Fruit fly (Drosophila melanogaster) whole organism, embryonic: Measurements from ENCODE around the gene opa.

Experiments used
- Atf3 ChIP-seq: fragments of 200-800 bp; sonication (Bioruptor generic); optimal IDR thresholded peaks from 3 replicates; lab custom pipeline; 2016; ENCODE audit warnings: missing biosample characterization, missing genetic modification characterization
- CG10959 ChIP-seq: fragments of 200-800 bp; sonication (Bioruptor generic); IDR thresholded peaks from 2 replicates; pipeline ENCODE4 v1.3.6; 2022; ENCODE audit warnings: missing biosample characterization, missing genetic modification characterization
- CG10979 ChIP-seq: fragments of 200-800 bp; sonication (Bioruptor generic); optimal IDR thresholded peaks from 2 replicates; lab custom pipeline; 2018; ENCODE audit warnings: missing biosample characterization, mild to moderate bottlenecking, missing genetic modification characterization, moderate library complexity
- CG11247 ChIP-seq: fragments of 200-800 bp; sonication (Bioruptor generic); IDR thresholded peaks from 2 replicates; pipeline ENCODE4 v1.3.6; 2022; ENCODE audit warnings: missing biosample characterization, missing genetic modification characterization
- CG12942 ChIP-seq: fragments of 200-800 bp; sonication (Bioruptor generic); optimal IDR thresholded peaks from 3 replicates; lab custom pipeline; 2016; ENCODE audit warnings: missing biosample characterization, missing genetic modification characterization
- CG13123 ChIP-seq: fragments of 200-800 bp; sonication (Bioruptor generic); optimal IDR thresholded peaks from 2 replicates; lab custom pipeline; 2016; ENCODE audit warnings: missing biosample characterization, missing genetic modification characterization
- CG14441 ChIP-seq: fragments of 200-800 bp; sonication (Bioruptor generic); IDR thresholded peaks from 2 replicates; pipeline ENCODE4 v1.3.6; 2022; ENCODE audit warnings: missing biosample characterization, missing genetic modification characterization
- CG15011 ChIP-seq: fragments of 200-800 bp; sonication (Bioruptor generic); optimal IDR thresholded peaks from 3 replicates; lab custom pipeline; 2018; ENCODE audit warnings: missing biosample characterization, mild to moderate bottlenecking, missing genetic modification characterization
- CG15601 ChIP-seq: fragments of 200-800 bp; sonication (Bioruptor generic); optimal IDR thresholded peaks from 3 replicates; lab custom pipeline; 2019; ENCODE audit warnings: missing biosample characterization, mild to moderate bottlenecking, missing genetic modification characterization, moderate library complexity
- CG2129 ChIP-seq: fragments of 200-800 bp; sonication (Bioruptor generic); IDR thresholded peaks from 2 replicates; pipeline ENCODE4 v1.3.6; 2022; ENCODE audit warnings: missing biosample characterization, missing genetic modification characterization; ENCODE audit not compliant: partially characterized antibody
- CG2678 ChIP-seq: fragments of 200-800 bp; sonication (Bioruptor generic); optimal IDR thresholded peaks from 3 replicates; lab custom pipeline; 2019; ENCODE audit warnings: missing biosample characterization, mild to moderate bottlenecking, missing genetic modification characterization, moderate library complexity
- CG33557 ChIP-seq: fragments of 200-800 bp; sonication (Bioruptor generic); optimal IDR thresholded peaks from 2 replicates; lab custom pipeline; 2019; ENCODE audit warnings: missing biosample characterization, mild to moderate bottlenecking, missing genetic modification characterization, moderate library complexity
- CG4404 ChIP-seq: fragments of 200-800 bp; sonication (Bioruptor generic); IDR thresholded peaks from 2 replicates; pipeline ENCODE4 v1.3.6; 2022; ENCODE audit warnings: missing biosample characterization, missing genetic modification characterization
- CG4820 ChIP-seq: fragments of 200-800 bp; sonication (Bioruptor generic); optimal IDR thresholded peaks from 3 replicates; lab custom pipeline; 2016; ENCODE audit warnings: missing biosample characterization, missing genetic modification characterization
- CG6765 ChIP-seq: fragments of 200-800 bp; sonication (Bioruptor generic); optimal IDR thresholded peaks from 3 replicates; lab custom pipeline; 2017; ENCODE audit warnings: missing biosample characterization, mild to moderate bottlenecking, missing genetic modification characterization
- CG7556 ChIP-seq: fragments of 200-800 bp; sonication (Bioruptor generic); optimal IDR thresholded peaks from 2 replicates; lab custom pipeline; 2017; ENCODE audit warnings: missing biosample characterization, mild to moderate bottlenecking, missing genetic modification characterization
- CkIIα-i1 ChIP-seq: fragments of 200-800 bp; sonication (Bioruptor generic); IDR thresholded peaks from 2 replicates; pipeline ENCODE4 v1.3.6; 2022; ENCODE audit warnings: missing biosample characterization, missing genetic modification characterization
- D ChIP-seq, 2 experiments: fragments of 200-800 bp in 1 of 2; fragments of >200 bp in 1 of 2; sonication (Bioruptor generic) in 1 of 2; optimal IDR thresholded peaks; 2 replicates in 1 of 2; 3 replicates in 1 of 2; lab custom pipeline; 2017; ENCODE audit warnings: mild to moderate bottlenecking in 1 of 2, missing biosample characterization in 1 of 2, missing genetic modification characterization in 1 of 2, missing genetic modification reagents in 1 of 2
- Dad ChIP-seq: fragments of 200-800 bp; sonication (Bioruptor generic); optimal IDR thresholded peaks from 3 replicates; lab custom pipeline; 2016; ENCODE audit warnings: missing biosample characterization, missing genetic modification characterization
- Drgx ChIP-seq: fragments of 200-800 bp; sonication (Bioruptor generic); IDR thresholded peaks from 2 replicates; pipeline ENCODE4 v1.3.6; 2022; ENCODE audit warnings: missing biosample characterization, missing genetic modification characterization
- Hr39 ChIP-seq: fragments of >200 bp; optimal IDR thresholded peaks from 2 replicates; lab custom pipeline; 2017
- Jarid2 ChIP-seq: fragments of 200-800 bp; sonication (Bioruptor generic); optimal IDR thresholded peaks from 3 replicates; lab custom pipeline; 2017; ENCODE audit warnings: mild to moderate bottlenecking, missing biosample characterization, missing genetic modification reagents, missing genetic modification characterization
- Med ChIP-seq: fragments of 200-800 bp; sonication (Bioruptor generic); peaks from one replicate; lab custom pipeline; 2016; ENCODE audit warnings: missing biosample characterization, missing genetic modification characterization, mild to moderate bottlenecking, inconsistent platforms, moderate library complexity
- Sox102F ChIP-seq: fragments of 200-800 bp; sonication (Bioruptor generic); optimal IDR thresholded peaks from 2 replicates; lab custom pipeline; 2018; ENCODE audit warnings: missing biosample characterization, mild to moderate bottlenecking, missing genetic modification characterization, moderate library complexity
- Sry-δ ChIP-seq: fragments of 200-800 bp; sonication (Bioruptor generic); optimal IDR thresholded peaks from 2 replicates; lab custom pipeline; 2016; ENCODE audit warnings: missing biosample characterization, missing genetic modification characterization
- Stat92E ChIP-seq, 3 experiments: fragments of >200 bp in 2 of 3; fragments of 200-800 bp in 1 of 3; sonication (Bioruptor generic) in 1 of 3; optimal IDR thresholded peaks; 2 replicates each; lab custom pipeline; 2017 to 2019; ENCODE audit warnings: missing biosample characterization in 3 of 3, missing genetic modification characterization in 3 of 3, mild to moderate bottlenecking in 1 of 3, moderate library complexity in 1 of 3
- ab ChIP-seq: fragments of 200-800 bp; sonication (Bioruptor generic); optimal IDR thresholded peaks from 2 replicates; lab custom pipeline; 2016; ENCODE audit warnings: missing biosample characterization, missing genetic modification characterization
- ato ChIP-seq: fragments of 200-800 bp; sonication (Bioruptor generic); IDR thresholded peaks from 2 replicates; pipeline ENCODE4 v1.3.6; 2022; ENCODE audit warnings: missing biosample characterization, missing genetic modification characterization; ENCODE audit not compliant: partially characterized antibody
- bowl ChIP-seq: fragments of 200-800 bp; sonication (Bioruptor generic); IDR thresholded peaks from 2 replicates; pipeline ENCODE4 v1.3.6; 2022; ENCODE audit warnings: missing biosample characterization, missing genetic modification characterization
- cg ChIP-seq: fragments of 200-800 bp; sonication (Bioruptor generic); optimal IDR thresholded peaks from 3 replicates; lab custom pipeline; 2019; ENCODE audit warnings: missing biosample characterization, mild to moderate bottlenecking, missing genetic modification characterization, moderate library complexity
- chm ChIP-seq: fragments of 200-800 bp; sonication (Bioruptor generic); IDR thresholded peaks from 2 replicates; pipeline ENCODE4 v1.3.6; 2022; ENCODE audit warnings: missing biosample characterization, missing genetic modification characterization
- corto ChIP-seq: fragments of 200-800 bp; sonication (Bioruptor generic); optimal IDR thresholded peaks from 2 replicates; lab custom pipeline; 2016; ENCODE audit warnings: missing biosample characterization, mild to moderate bottlenecking, missing genetic modification characterization, moderate library complexity
- dan ChIP-seq: fragments of 200-800 bp; sonication (Bioruptor generic); IDR thresholded peaks from 2 replicates; pipeline ENCODE4 v1.3.6; 2022; ENCODE audit warnings: missing biosample characterization, missing genetic modification characterization
- fd96Cb ChIP-seq: fragments of 200-800 bp; sonication (Bioruptor generic); optimal IDR thresholded peaks from 2 replicates; lab custom pipeline; 2018; ENCODE audit warnings: missing biosample characterization, mild to moderate bottlenecking, missing genetic modification characterization, moderate library complexity
- gcm2 ChIP-seq: fragments of 200-800 bp; sonication (Bioruptor generic); optimal IDR thresholded peaks from 2 replicates; lab custom pipeline; 2016; ENCODE audit warnings: missing biosample characterization, missing genetic modification characterization
- gem ChIP-seq: fragments of 200-800 bp; sonication (Bioruptor generic); optimal IDR thresholded peaks from 2 replicates; lab custom pipeline; 2019; ENCODE audit warnings: missing biosample characterization, mild to moderate bottlenecking, missing genetic modification characterization, moderate library complexity
- her ChIP-seq: fragments of 200-800 bp; sonication (Bioruptor generic); optimal IDR thresholded peaks from 2 replicates; lab custom pipeline; 2016; ENCODE audit warnings: missing biosample characterization, missing genetic modification characterization
- inv ChIP-seq: fragments of 200-800 bp; sonication (Bioruptor generic); IDR thresholded peaks from 2 replicates; pipeline ENCODE4 v1.3.6; 2022; ENCODE audit warnings: missing biosample characterization, missing genetic modification characterization; ENCODE audit not compliant: partially characterized antibody
- klu ChIP-seq: fragments of 200-800 bp; sonication (Bioruptor generic); IDR thresholded peaks from 2 replicates; pipeline ENCODE4 v1.3.6; 2022; ENCODE audit warnings: missing biosample characterization, missing genetic modification characterization
- luna ChIP-seq: fragments of 200-800 bp; sonication (Bioruptor generic); optimal IDR thresholded peaks from 2 replicates; lab custom pipeline; 2016; ENCODE audit warnings: missing biosample characterization, missing genetic modification characterization
- nerfin-1 ChIP-seq: fragments of 200-800 bp; sonication (Bioruptor generic); optimal IDR thresholded peaks from 3 replicates; lab custom pipeline; 2019; ENCODE audit warnings: missing biosample characterization, mild to moderate bottlenecking, missing genetic modification characterization, moderate library complexity
- oc ChIP-seq: fragments of 200-800 bp; sonication (Bioruptor generic); optimal IDR thresholded peaks from 2 replicates; lab custom pipeline; 2018; ENCODE audit warnings: missing biosample characterization, mild to moderate bottlenecking, missing genetic modification characterization, moderate library complexity
- pfk ChIP-seq: fragments of 200-800 bp; sonication (Bioruptor generic); optimal IDR thresholded peaks from 2 replicates; lab custom pipeline; 2018; ENCODE audit warnings: missing biosample characterization, mild to moderate bottlenecking, missing genetic modification characterization, moderate library complexity
- sima ChIP-seq: fragments of 200-800 bp; sonication (Bioruptor generic); optimal IDR thresholded peaks from 2 replicates; lab custom pipeline; 2016; ENCODE audit warnings: missing biosample characterization, missing genetic modification characterization
- sisA ChIP-seq: fragments of 200-800 bp; sonication (Bioruptor generic); IDR thresholded peaks from 2 replicates; pipeline ENCODE4 v1.3.6; 2022; ENCODE audit warnings: missing biosample characterization, missing genetic modification characterization
- sqz ChIP-seq: fragments of 200-800 bp; sonication (Bioruptor generic); optimal IDR thresholded peaks from 3 replicates; lab custom pipeline; 2018; ENCODE audit warnings: missing biosample characterization, mild to moderate bottlenecking, missing genetic modification characterization
- sr ChIP-seq: fragments of 200-800 bp; sonication (Bioruptor generic); IDR thresholded peaks from 3 replicates; pipeline ENCODE4 v1.3.6; 2022; ENCODE audit warnings: missing biosample characterization, missing genetic modification characterization
- wor ChIP-seq: fragments of 200-800 bp; sonication (Bioruptor generic); IDR thresholded peaks from 2 replicates; pipeline ENCODE4 v1.3.6; 2022; ENCODE audit warnings: missing biosample characterization, missing genetic modification characterization

Gene opa

dm6 chr3R:4804828-4805707, 47.5 kb upstream of the opa start (continued):
- no peak for TF ChIP-seq bowl (GFP tag; lab: Robert Waterston, UW)
- TF ChIP-seq sr (GFP tag; lab: Robert Waterston, UW) = peak; percentile 56; the same call in 2 of the 3 replicates
- TF ChIP-seq pfk (GFP tag; lab: Kevin White, UChicago) = no peak
- TF ChIP-seq corto (GFP tag; lab: Kevin White, UChicago) = no peak
- peak; percentile 83 for TF ChIP-seq Sox102F (GFP tag; lab: Kevin White, UChicago)
- TF ChIP-seq klu (GFP tag; lab: Robert Waterston, UW) = peak; percentile 17; the same call in 1 of the 2 replicates
- peak; percentile 30; the same call in 1 of the 2 replicates for TF ChIP-seq chm
- TF ChIP-seq luna (GFP tag; lab: Kevin White, UChicago) = no peak
- no peak for TF ChIP-seq dan (GFP tag; lab: Robert Waterston, UW)
- TF ChIP-seq CG12942 = peak; percentile 26
- no peak; the same call in 1 of the 2 replicates for TF ChIP-seq CG11247 (GFP tag; lab: Robert Waterston, UW)
- TF ChIP-seq CkIIα-i1 (GFP tag; lab: Robert Waterston, UW) = no peak
- peak; percentile 69 for TF ChIP-seq CG15601 (tag; lab: Kevin White, UChicago)
- peak; percentile 68 for TF ChIP-seq fd96Cb (tag; lab: Kevin White, UChicago)
- peak; percentile 62 for TF ChIP-seq Med (GFP tag; lab: Kevin White, UChicago)
- TF ChIP-seq sisA (GFP tag; lab: Robert Waterston, UW) = peak; percentile 35
- TF ChIP-seq CG4820 = peak; percentile 53
- no peak for TF ChIP-seq Dad
- TF ChIP-seq Drgx (GFP tag; lab: Robert Waterston, UW) = 0 out of 2 replicates have a peak, but pooled peaks have one; percentile 21
- TF ChIP-seq Stat92E (GFP tag; optimal IDR thresholded peaks at IDR 0.05; lab: Kevin White, UChicago) = no peak
- no peak for TF ChIP-seq cg (GFP tag; lab: Kevin White, UChicago)
- no peak for TF ChIP-seq CG13123
- TF ChIP-seq gem (tag; lab: Kevin White, UChicago) = peak; percentile 90
- TF ChIP-seq CG2678 (tag; lab: Kevin White, UChicago) = peak; percentile 83
- TF ChIP-seq ato (GFP tag; lab: Robert Waterston, UW) = 0 out of 2 replicates have a peak, but pooled peaks have one; percentile 8
- no peak for TF ChIP-seq CG2129 (GFP tag; lab: Robert Waterston, UW)
- peak; percentile 41 for TF ChIP-seq nerfin-1 (tag; lab: Kevin White, UChicago)
- TF ChIP-seq Atf3 = peak; percentile 22
- peak; percentile 36 for TF ChIP-seq Sry-δ (GFP tag; lab: Kevin White, UChicago)
- TF ChIP-seq Hr39 (lab: Kevin White, UChicago) = no peak
- TF ChIP-seq CG6765 = peak; percentile 61
- TF ChIP-seq CG7556 (GFP tag; lab: Kevin White, UChicago) = peak; percentile 64
- no peak for TF ChIP-seq CG10959 (GFP tag; lab: Robert Waterston, UW)
- TF ChIP-seq CG15011 = peak; percentile 40
- peak; percentile 44; the same call in 1 of the 2 replicates for TF ChIP-seq wor (GFP tag; lab: Robert Waterston, UW)
- TF ChIP-seq sima = no peak
- TF ChIP-seq D (optimal IDR thresholded peaks at IDR 0.05; lab: Kevin White, UChicago) = no peak
- peak; percentile 55 for TF ChIP-seq D (GFP tag; optimal IDR thresholded peaks at IDR 0.05; lab: Kevin White, UChicago)
- TF ChIP-seq CG33557 = peak; percentile 53
- TF ChIP-seq her (GFP tag; lab: Kevin White, UChicago) = no peak
- peak; percentile 39 for TF ChIP-seq Jarid2 (GFP tag; lab: Kevin White, UChicago)
- peak; percentile 61; the same call in 1 of the 2 replicates for TF ChIP-seq CG14441 (GFP tag; lab: Robert Waterston, UW)
- peak; percentile 22 for TF ChIP-seq oc (tag; lab: Kevin White, UChicago)
- TF ChIP-seq ab (GFP tag; lab: Kevin White, UChicago) = peak; percentile 27
- TF ChIP-seq CG10979 (tag; lab: Kevin White, UChicago) = peak; percentile 70
- peak; percentile 79 for TF ChIP-seq sqz
- TF ChIP-seq CG4404 = no peak
- peak; percentile 15 for TF ChIP-seq gcm2
- TF ChIP-seq inv = no peak
